Worm (Caenorhabditis elegans) whole organism, early embryonic: ENCODE measurements around the gene Y17G9A.2.

Experiments used
- ama-1 ChIP-seq: fragments of 150-350 bp; optimal IDR thresholded peaks from 2 replicates; lab custom pipeline; 2014
- hmbx-1 ChIP-seq: sonication (generic microtip); optimal IDR thresholded peaks from 2 replicates; lab custom pipeline; 2016; ENCODE audit warnings: mild to moderate bottlenecking, missing genetic modification characterization, missing compliant biosample characterization
- hmg-4 ChIP-seq: fragments of 200-800 bp; sonication (Bioruptor generic); optimal IDR thresholded peaks from 2 replicates; lab custom pipeline; 2018; ENCODE audit warnings: mild to moderate bottlenecking, missing genetic modification characterization, missing compliant biosample characterization
- scrt-1 ChIP-seq: fragments of 200-800 bp; sonication (Bioruptor generic); IDR thresholded peaks from 2 replicates; pipeline ENCODE4 v1.3.6; 2022; ENCODE audit warnings: missing genetic modification characterization, missing compliant biosample characterization
- tbx-11 ChIP-seq: fragments of 200-800 bp; sonication (Bioruptor generic); IDR thresholded peaks from 2 replicates; pipeline ENCODE4 v1.3.6; 2022; ENCODE audit warnings: missing genetic modification characterization, missing compliant biosample characterization
- tbx-37 ChIP-seq: fragments of 200-800 bp; sonication (Bioruptor generic); conservative IDR thresholded peaks from 2 replicates; pipeline ENCODE4 v1.3.6; 2022; ENCODE audit warnings: missing genetic modification reagents, missing genetic modification characterization, missing compliant biosample characterization

DNA sequence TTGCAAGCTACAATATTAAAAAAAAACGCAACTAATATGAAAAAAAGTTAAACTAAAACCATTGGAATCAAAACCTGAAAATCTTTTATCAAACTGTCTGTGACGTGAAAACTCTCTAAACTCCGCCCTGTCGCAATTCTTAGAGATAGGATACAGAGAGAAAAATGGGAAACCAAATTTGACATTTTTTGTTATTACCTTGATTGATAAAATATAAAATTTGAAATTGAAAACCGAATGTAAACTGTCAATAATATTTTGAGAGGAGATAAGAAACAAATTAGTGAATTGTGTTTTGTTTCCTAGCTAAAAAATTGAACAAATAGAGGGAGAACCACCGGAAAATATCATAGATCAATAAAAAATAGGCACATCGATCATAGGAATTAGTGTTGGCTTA lies 34.3 kb downstream of the Y17G9A.2 start:
- TF ChIP-seq tbx-11 (no peak), tbx-37 (GFP tag; lab: Robert Waterston, UW) (no peak), ama-1 (lab: Kevin White, UChicago) (no peak), hmbx-1 (tag; lab: Kevin White, UChicago) (no peak), scrt-1 (GFP tag; lab: Robert Waterston, UW) (no peak), hmg-4 (GFP tag; lab: Kevin White, UChicago) (no peak)
